ENCODE assay signal across 1 fruit fly cellular context in genomic region chrX:17802353-17803121, dm6.
TF ChIP-seq lines count a peak whose summit lies in the region.

No protein-coding gene starts in this region.

TF ChIP-seq in whole organism, embryonic, 481 proteins besides CTCF, POLR2A, EP300 and RAD21 (continued from another document and continues in another):
- TF ChIP-seq Ssrp (tag; optimal IDR thresholded peaks at IDR 0.05; lab: Kevin White, UChicago) (peak; percentile 42), CG2712 (tag; optimal IDR thresholded peaks at IDR 0.05; lab: Kevin White, UChicago) (peak; percentile 3), CG1602 (GFP tag; optimal IDR thresholded peaks at IDR 0.05; lab: Kevin White, UChicago) (peak; percentile 25), crol (GFP tag; IDR thresholded peaks at IDR 0.05; lab: Robert Waterston, UW) (peak; percentile 86), CG43689 (GFP tag; IDR thresholded peaks at IDR 0.05; lab: Robert Waterston, UW) (no peak), gsb (GFP tag; IDR thresholded peaks at IDR 0.05; lab: Robert Waterston, UW) (no peak), unpg (GFP tag; optimal IDR thresholded peaks at IDR 0.05; lab: Kevin White, UChicago) (peak; percentile 42), CG14050 (GFP tag; IDR thresholded peaks at IDR 0.05; lab: Robert Waterston, UW) (no peak), CG32772 (GFP tag; IDR thresholded peaks at IDR 0.05; lab: Robert Waterston, UW) (no peak), chif (GFP tag; optimal IDR thresholded peaks at IDR 0.05; lab: Kevin White, UChicago) (peak in 1 of 2 experiments; percentile 29), ci (GFP tag; IDR thresholded peaks at IDR 0.05; lab: Robert Waterston, UW) (peak; percentile 46; the same call in 1 of the 3 replicates), pnt (GFP tag; optimal IDR thresholded peaks at IDR 0.05; lab: Kevin White, UChicago) (peak; percentile 13), nau (GFP tag; optimal IDR thresholded peaks at IDR 0.05; lab: Kevin White, UChicago) (no peak), tap (tag; optimal IDR thresholded peaks at IDR 0.05; lab: Kevin White, UChicago) (no peak), CG2889 (GFP tag; IDR thresholded peaks at IDR 0.05; lab: Robert Waterston, UW) (no peak), sna (GFP tag; IDR thresholded peaks at IDR 0.05; lab: Robert Waterston, UW; ENCODE audit: partially characterized antibody) (no peak), Pdp1 (GFP tag; optimal IDR thresholded peaks at IDR 0.05; lab: Kevin White, UChicago) (peak in 1 of 2 experiments; percentile 18), fd96Cb (tag; optimal IDR thresholded peaks at IDR 0.05; lab: Kevin White, UChicago) (peak; percentile 40), Ets65A (GFP tag; lab: Kevin White, UChicago) (peak; percentile 85), trh (GFP tag; optimal IDR thresholded peaks at IDR 0.05; lab: Kevin White, UChicago) (no peak), CG6254 (GFP tag; optimal IDR thresholded peaks at IDR 0.05; lab: Kevin White, UChicago) (peak; percentile 15), ham (GFP tag; IDR thresholded peaks at IDR 0.05; lab: Robert Waterston, UW) (no peak), CG15514 (GFP tag; optimal IDR thresholded peaks at IDR 0.05; lab: Kevin White, UChicago) (peak; percentile 35), fru (optimal IDR thresholded peaks at IDR 0.05; lab: Kevin White, UChicago) (no peak), zfh1 (GFP tag; IDR thresholded peaks at IDR 0.05; lab: Robert Waterston, UW) (peak; percentile 25; the same call in 1 of the 3 replicates), CG10979 (tag; optimal IDR thresholded peaks at IDR 0.05; lab: Kevin White, UChicago) (peak; percentile 56), az2 (GFP tag; optimal IDR thresholded peaks at IDR 0.05; lab: Kevin White, UChicago) (peak; percentile 22), insv (GFP tag; optimal IDR thresholded peaks at IDR 0.05; lab: Kevin White, UChicago) (no peak), so (GFP tag; IDR thresholded peaks at IDR 0.05; lab: Robert Waterston, UW) (no peak), org-1 (GFP tag; optimal IDR thresholded peaks at IDR 0.05; lab: Kevin White, UChicago) (peak; percentile 32), dm (GFP tag; optimal IDR thresholded peaks at IDR 0.05; lab: Kevin White, UChicago) (no peak), CG12104 (GFP tag; optimal IDR thresholded peaks at IDR 0.05; lab: Kevin White, UChicago) (peak; percentile 4), prd (optimal IDR thresholded peaks at IDR 0.05; lab: Kevin White, UChicago) (no peak), prd (GFP tag; IDR thresholded peaks at IDR 0.05; lab: Robert Waterston, UW) (peak; percentile 57; the same call in 1 of the 3 replicates), CG11696 (GFP tag; IDR thresholded peaks at IDR 0.05; lab: Robert Waterston, UW) (no peak), CG6689 (GFP tag; IDR thresholded peaks at IDR 0.05; lab: Robert Waterston, UW) (peak; percentile 60), CG4617 (GFP tag; optimal IDR thresholded peaks at IDR 0.05; lab: Kevin White, UChicago; ENCODE audit: borderline replicate concordance) (no peak), lab (GFP tag; optimal IDR thresholded peaks at IDR 0.05; lab: Kevin White, UChicago) (peak; percentile 61), slou (GFP tag; optimal IDR thresholded peaks at IDR 0.05; lab: Kevin White, UChicago) (peak; percentile 51), CG17385 (GFP tag; optimal IDR thresholded peaks at IDR 0.05; lab: Kevin White, UChicago) (peak; percentile 40), ken (GFP tag; IDR thresholded peaks at IDR 0.05; lab: Robert Waterston, UW) (no peak), CG13296 (GFP tag; optimal IDR thresholded peaks at IDR 0.05; lab: Kevin White, UChicago) (peak; percentile 14), bab2 (GFP tag; optimal IDR thresholded peaks at IDR 0.05; lab: Kevin White, UChicago) (no peak), Bteb2 (GFP tag; optimal IDR thresholded peaks at IDR 0.05; lab: Kevin White, UChicago) (no peak), cwo (GFP tag; optimal IDR thresholded peaks at IDR 0.05; lab: Kevin White, UChicago) (peak; percentile 40), CG7786 (GFP tag; optimal IDR thresholded peaks at IDR 0.05; lab: Kevin White, UChicago) (peak; percentile 8), lbe (GFP tag; optimal IDR thresholded peaks at IDR 0.05; lab: Kevin White, UChicago) (peak; percentile 34), Hr51 (GFP tag; optimal IDR thresholded peaks at IDR 0.05; lab: Kevin White, UChicago) (peak in 1 of 2 experiments; percentile 60), Dfd (GFP tag; optimal IDR thresholded peaks at IDR 0.05; lab: Kevin White, UChicago) (no peak), CG12769 (tag; optimal IDR thresholded peaks at IDR 0.05; lab: Kevin White, UChicago) (no peak), Ptx1 (GFP tag; IDR thresholded peaks at IDR 0.05; lab: Robert Waterston, UW) (peak; percentile 36; the same call in 1 of the 2 replicates), bsh (GFP tag; optimal IDR thresholded peaks at IDR 0.05; lab: Kevin White, UChicago) (peak; percentile 4 to 35), ato (GFP tag; IDR thresholded peaks at IDR 0.05; lab: Robert Waterston, UW; ENCODE audit: partially characterized antibody) (no peak), E2f1 (GFP tag; IDR thresholded peaks at IDR 0.05; lab: Robert Waterston, UW) (peak; percentile 19; the same call in 1 of the 2 replicates), CG1792 (GFP tag; optimal IDR thresholded peaks at IDR 0.05; lab: Kevin White, UChicago) (no peak), sqz (GFP tag; optimal IDR thresholded peaks at IDR 0.05; lab: Kevin White, UChicago) (no peak), CG9932 (GFP tag; IDR thresholded peaks at IDR 0.05; lab: Robert Waterston, UW) (peak; percentile 30; the same call in 1 of the 2 replicates), D (optimal IDR thresholded peaks at IDR 0.05; lab: Kevin White, UChicago) (no peak), D (GFP tag; optimal IDR thresholded peaks at IDR 0.05; lab: Kevin White, UChicago) (peak; percentile 9), nerfin-2 (GFP tag; IDR thresholded peaks at IDR 0.05; lab: Robert Waterston, UW; ENCODE audit: partially characterized antibody) (no peak), Drgx (GFP tag; IDR thresholded peaks at IDR 0.05; lab: Robert Waterston, UW) (peak; percentile 49; the same call in 1 of the 2 replicates), ap (GFP tag; IDR thresholded peaks at IDR 0.05; lab: Robert Waterston, UW) (no peak), CG15011 (GFP tag; optimal IDR thresholded peaks at IDR 0.05; lab: Kevin White, UChicago) (peak; percentile 23), Dek (tag; optimal IDR thresholded peaks at IDR 0.05; lab: Kevin White, UChicago) (peak; percentile 8), Xrp1 (GFP tag; IDR thresholded peaks at IDR 0.05; lab: Robert Waterston, UW) (peak; percentile 53), Gsc (GFP tag; IDR thresholded peaks at IDR 0.05; lab: Robert Waterston, UW) (no peak), CG18599 (GFP tag; optimal IDR thresholded peaks at IDR 0.05; lab: Kevin White, UChicago) (peak; percentile 67), abd-A (tag; optimal IDR thresholded peaks at IDR 0.05; lab: Kevin White, UChicago) (peak; percentile 48), CG12155 (GFP tag; optimal IDR thresholded peaks at IDR 0.05; lab: Kevin White, UChicago) (no peak), CG12659 (GFP tag; optimal IDR thresholded peaks at IDR 0.05; lab: Kevin White, UChicago) (peak; percentile 15), hth (optimal IDR thresholded peaks at IDR 0.05; lab: Kevin White, UChicago) (no peak), CG1024 (GFP tag; IDR thresholded peaks at IDR 0.05; lab: Robert Waterston, UW) (no peak), CG9437 (GFP tag; optimal IDR thresholded peaks at IDR 0.05; lab: Kevin White, UChicago) (peak; percentile 15), Med (GFP tag; lab: Kevin White, UChicago) (peak; percentile 77), Atf-2 (GFP tag; optimal IDR thresholded peaks at IDR 0.05; lab: Kevin White, UChicago) (no peak), Dip3 (GFP tag; optimal IDR thresholded peaks at IDR 0.05; lab: Kevin White, UChicago) (no peak), wor (GFP tag; IDR thresholded peaks at IDR 0.05; lab: Robert Waterston, UW) (no peak), Sry-δ (GFP tag; optimal IDR thresholded peaks at IDR 0.05; lab: Kevin White, UChicago) (no peak), slp2 (GFP tag; optimal IDR thresholded peaks at IDR 0.05; lab: Kevin White, UChicago) (no peak), CG4404 (GFP tag; IDR thresholded peaks at IDR 0.05; lab: Robert Waterston, UW) (peak; percentile 43), CG13424 (tag; optimal IDR thresholded peaks at IDR 0.05; lab: Kevin White, UChicago) (peak; percentile 52), phol (tag; optimal IDR thresholded peaks at IDR 0.05; lab: Kevin White, UChicago) (peak; percentile 48), Kr (GFP tag; optimal IDR thresholded peaks at IDR 0.05; lab: Kevin White, UChicago) (no peak), CG7928 (GFP tag; optimal IDR thresholded peaks at IDR 0.05; lab: Kevin White, UChicago) (no peak), CG9215 (GFP tag; IDR thresholded peaks at IDR 0.05; lab: Robert Waterston, UW) (peak; percentile 40; the same call in 1 of the 2 replicates), Sox102F (GFP tag; optimal IDR thresholded peaks at IDR 0.05; lab: Kevin White, UChicago) (peak; percentile 43), CG10431 (GFP tag; optimal IDR thresholded peaks at IDR 0.05; lab: Kevin White, UChicago) (no peak), CG12236 (GFP tag; optimal IDR thresholded peaks at IDR 0.05; lab: Kevin White, UChicago) (no peak), Trl (optimal IDR thresholded peaks at IDR 0.05; lab: Kevin White, UChicago) (no peak), Trl (GFP tag; optimal IDR thresholded peaks at IDR 0.05; lab: Kevin White, UChicago) (peak; percentile 1), CG7987 (GFP tag; optimal IDR thresholded peaks at IDR 0.05; lab: Kevin White, UChicago) (no peak), H2.0 (GFP tag; IDR thresholded peaks at IDR 0.05; lab: Robert Waterston, UW) (no peak), zen2 (GFP tag; IDR thresholded peaks at IDR 0.05; lab: Robert Waterston, UW; ENCODE audit: partially characterized antibody) (no peak), wdn (GFP tag; IDR thresholded peaks at IDR 0.05; lab: Robert Waterston, UW) (no peak), Hr3 (GFP tag; optimal IDR thresholded peaks at IDR 0.05; lab: Kevin White, UChicago) (peak; percentile 23), CG18011 (GFP tag; optimal IDR thresholded peaks at IDR 0.05; lab: Kevin White, UChicago) (no peak), CG9817 (tag; optimal IDR thresholded peaks at IDR 0.05; lab: Kevin White, UChicago) (peak; percentile 31), CG2199 (GFP tag; IDR thresholded peaks at IDR 0.05; lab: Robert Waterston, UW) (no peak), chn (GFP tag; optimal IDR thresholded peaks at IDR 0.05; lab: Kevin White, UChicago) (no peak), slbo (GFP tag; IDR thresholded peaks at IDR 0.05; lab: Robert Waterston, UW) (peak; percentile 42; the same call in 1 of the 2 replicates), cg (GFP tag; optimal IDR thresholded peaks at IDR 0.05; lab: Kevin White, UChicago) (peak; percentile 83), Hmr (GFP tag; optimal IDR thresholded peaks at IDR 0.05; lab: Kevin White, UChicago) (peak; percentile 58), CG12219 (GFP tag; optimal IDR thresholded peaks at IDR 0.05; lab: Kevin White, UChicago) (peak; percentile 8), gfzf (GFP tag; optimal IDR thresholded peaks at IDR 0.05; lab: Kevin White, UChicago) (no peak), al (GFP tag; IDR thresholded peaks at IDR 0.05; lab: Robert Waterston, UW) (0 out of 2 replicates have a peak, but pooled peaks have one; percentile 8), CG10147 (GFP tag; optimal IDR thresholded peaks at IDR 0.05; lab: Kevin White, UChicago) (peak; percentile 14), Max (GFP tag; optimal IDR thresholded peaks at IDR 0.05; lab: Kevin White, UChicago) (no peak), yki (optimal IDR thresholded peaks at IDR 0.05; lab: Kevin White, UChicago) (no peak), Meics (GFP tag; optimal IDR thresholded peaks at IDR 0.05; lab: Kevin White, UChicago) (peak; percentile 70), disco-r (GFP tag; optimal IDR thresholded peaks at IDR 0.05; lab: Kevin White, UChicago) (no peak), CG1832 (GFP tag; optimal IDR thresholded peaks at IDR 0.05; lab: Kevin White, UChicago) (peak; percentile 54), grn (GFP tag; optimal IDR thresholded peaks at IDR 0.05; lab: Kevin White, UChicago) (no peak), gt (GFP tag; IDR thresholded peaks at IDR 0.05; lab: Robert Waterston, UW) (no peak), zfh2 (GFP tag; optimal IDR thresholded peaks at IDR 0.05; lab: Kevin White, UChicago) (peak; percentile 32), Abd-B (GFP tag; optimal IDR thresholded peaks at IDR 0.05; lab: Kevin White, UChicago) (peak; percentile 45), CG12744 (GFP tag; optimal IDR thresholded peaks at IDR 0.05; lab: Kevin White, UChicago) (no peak), Dbx (GFP tag; IDR thresholded peaks at IDR 0.05; lab: Robert Waterston, UW) (0 out of 3 replicates have a peak, but pooled peaks have one; percentile 22), lilli (GFP tag; optimal IDR thresholded peaks at IDR 0.05; lab: Kevin White, UChicago) (peak; percentile 33), CG9797 (GFP tag; optimal IDR thresholded peaks at IDR 0.05; lab: Kevin White, UChicago) (no peak), CG6813 (GFP tag; optimal IDR thresholded peaks at IDR 0.05; lab: Kevin White, UChicago) (peak; percentile 2), CG6175 (GFP tag; IDR thresholded peaks at IDR 0.05; lab: Robert Waterston, UW) (no peak), tup (GFP tag; optimal IDR thresholded peaks at IDR 0.05; lab: Kevin White, UChicago) (no peak), CG31365 (tag; optimal IDR thresholded peaks at IDR 0.05; lab: Kevin White, UChicago) (no peak), Spps (tag; optimal IDR thresholded peaks at IDR 0.05; lab: Kevin White, UChicago) (no peak), CG9876 (GFP tag; optimal IDR thresholded peaks at IDR 0.05; lab: Kevin White, UChicago) (no peak), CG15479 (GFP tag; optimal IDR thresholded peaks at IDR 0.05; lab: Kevin White, UChicago) (peak; percentile 24), fu2 (GFP tag; optimal IDR thresholded peaks at IDR 0.05; lab: Kevin White, UChicago) (no peak), cato (GFP tag; optimal IDR thresholded peaks at IDR 0.05; lab: Kevin White, UChicago; ENCODE audit: borderline replicate concordance) (no peak), CoRest (tag; optimal IDR thresholded peaks at IDR 0.05; lab: Kevin White, UChicago) (peak; percentile 43), CG1603 (tag; optimal IDR thresholded peaks at IDR 0.05; lab: Kevin White, UChicago) (peak; percentile 17), ara (GFP tag; IDR thresholded peaks at IDR 0.05; lab: Robert Waterston, UW) (peak; percentile 36; the same call in 1 of the 2 replicates), Taf1 (GFP tag; IDR thresholded peaks at IDR 0.05; lab: Robert Waterston, UW) (peak; percentile 24; the same call in 1 of the 2 replicates), NK7.1 (GFP tag; optimal IDR thresholded peaks at IDR 0.05; lab: Kevin White, UChicago) (no peak), danr (GFP tag; IDR thresholded peaks at IDR 0.05; lab: Robert Waterston, UW) (0 out of 2 replicates have a peak, but pooled peaks have one; percentile 34)
